Fruit fly (Drosophila melanogaster) whole organism, adult: ENCODE measurements around the gene eIF4E6.

Experiments used
- CG11617 ChIP-seq: fragments of 200-800 bp; sonication (Bioruptor generic); optimal IDR thresholded peaks from 2 replicates; lab custom pipeline; 2017; ENCODE audit warnings: mild to moderate bottlenecking, missing biosample characterization, missing genetic modification reagents, missing genetic modification characterization
- CG12768 ChIP-seq: fragments of 200-800 bp; sonication (Bioruptor generic); optimal IDR thresholded peaks from 2 replicates; lab custom pipeline; 2017; ENCODE audit warnings: missing biosample characterization, missing genetic modification characterization, mild to moderate bottlenecking, moderate library complexity, missing genetic modification reagents
- CG14711 ChIP-seq: fragments of 200-800 bp; sonication (Bioruptor generic); optimal IDR thresholded peaks from 2 replicates; lab custom pipeline; 2018; ENCODE audit warnings: missing biosample characterization, mild to moderate bottlenecking, missing genetic modification characterization, moderate library complexity
- CG1620 ChIP-seq: fragments of 200-800 bp; sonication (Bioruptor generic); optimal IDR thresholded peaks from 2 replicates; lab custom pipeline; 2016; ENCODE audit warnings: missing biosample characterization, missing genetic modification characterization
- CG33017 ChIP-seq: fragments of 200-800 bp; sonication (Bioruptor generic); optimal IDR thresholded peaks from 2 replicates; lab custom pipeline; 2018; ENCODE audit warnings: missing biosample characterization, mild to moderate bottlenecking, missing genetic modification characterization, moderate library complexity
- CG5204 ChIP-seq: fragments of 200-800 bp; sonication (Bioruptor generic); optimal IDR thresholded peaks from 2 replicates; lab custom pipeline; 2016; ENCODE audit warnings: missing biosample characterization, missing genetic modification characterization
- CG7045 ChIP-seq: fragments of 200-800 bp; sonication (Bioruptor generic); optimal IDR thresholded peaks from 2 replicates; lab custom pipeline; 2017; ENCODE audit warnings: missing biosample characterization, mild to moderate bottlenecking, missing genetic modification characterization
- CG7101 ChIP-seq: fragments of 200-800 bp; sonication (Bioruptor generic); optimal IDR thresholded peaks from 2 replicates; lab custom pipeline; 2018; ENCODE audit warnings: missing biosample characterization, mild to moderate bottlenecking, missing genetic modification characterization, moderate library complexity
- Clk ChIP-seq: fragments of 200-800 bp; sonication (Bioruptor generic); optimal IDR thresholded peaks from 2 replicates; lab custom pipeline; 2017; ENCODE audit warnings: missing biosample characterization, missing genetic modification characterization
- Crg-1 ChIP-seq: fragments of 200-800 bp; sonication (Bioruptor generic); optimal IDR thresholded peaks from 2 replicates; lab custom pipeline; 2016; ENCODE audit warnings: missing biosample characterization, missing genetic modification characterization
- Hr96 ChIP-seq: fragments of 200-800 bp; sonication (Bioruptor generic); optimal IDR thresholded peaks from 2 replicates; lab custom pipeline; 2016; ENCODE audit warnings: missing biosample characterization, missing genetic modification characterization
- Mnt ChIP-seq: fragments of 200-800 bp; sonication (Bioruptor generic); optimal IDR thresholded peaks from 2 replicates; lab custom pipeline; 2016; ENCODE audit warnings: missing biosample characterization, mild to moderate bottlenecking, missing genetic modification characterization
- bab1 ChIP-seq: fragments of 200-800 bp; sonication (Bioruptor generic); optimal IDR thresholded peaks from 3 replicates; lab custom pipeline; 2019; ENCODE audit warnings: missing biosample characterization, mild to moderate bottlenecking, missing genetic modification characterization, moderate library complexity
- cic ChIP-seq: fragments of 200-800 bp; sonication (Bioruptor generic); optimal IDR thresholded peaks from 2 replicates; lab custom pipeline; 2017; ENCODE audit warnings: missing biosample characterization, mild to moderate bottlenecking, missing genetic modification characterization, moderate library complexity
- cnc ChIP-seq, 2 experiments: fragments of >200 bp; optimal IDR thresholded peaks; 2 replicates each; lab custom pipeline; 2017
- kay ChIP-seq: fragments of 200-800 bp; sonication (Bioruptor generic); peaks from one replicate; lab custom pipeline; 2016; ENCODE audit warnings: missing biosample characterization, missing genetic modification characterization, borderline replicate concordance
- ovo ChIP-seq: fragments of 200-800 bp; sonication (Bioruptor generic); optimal IDR thresholded peaks from 2 replicates; lab custom pipeline; 2016; ENCODE audit warnings: missing biosample characterization, missing genetic modification characterization
- pad ChIP-seq: fragments of 200-800 bp; sonication (Bioruptor generic); optimal IDR thresholded peaks from 3 replicates; lab custom pipeline; 2017; ENCODE audit warnings: missing biosample characterization, missing genetic modification characterization, mild to moderate bottlenecking, moderate library complexity, missing genetic modification reagents
- tj ChIP-seq: fragments of 200-800 bp; sonication (Bioruptor generic); optimal IDR thresholded peaks from 3 replicates; lab custom pipeline; 2017; ENCODE audit warnings: missing biosample characterization, mild to moderate bottlenecking, missing genetic modification characterization, moderate library complexity
- toe ChIP-seq: fragments of 200-800 bp; sonication (Bioruptor generic); optimal IDR thresholded peaks from 2 replicates; lab custom pipeline; 2016; ENCODE audit warnings: missing biosample characterization, missing genetic modification characterization

Gene eIF4E6

DNA sequence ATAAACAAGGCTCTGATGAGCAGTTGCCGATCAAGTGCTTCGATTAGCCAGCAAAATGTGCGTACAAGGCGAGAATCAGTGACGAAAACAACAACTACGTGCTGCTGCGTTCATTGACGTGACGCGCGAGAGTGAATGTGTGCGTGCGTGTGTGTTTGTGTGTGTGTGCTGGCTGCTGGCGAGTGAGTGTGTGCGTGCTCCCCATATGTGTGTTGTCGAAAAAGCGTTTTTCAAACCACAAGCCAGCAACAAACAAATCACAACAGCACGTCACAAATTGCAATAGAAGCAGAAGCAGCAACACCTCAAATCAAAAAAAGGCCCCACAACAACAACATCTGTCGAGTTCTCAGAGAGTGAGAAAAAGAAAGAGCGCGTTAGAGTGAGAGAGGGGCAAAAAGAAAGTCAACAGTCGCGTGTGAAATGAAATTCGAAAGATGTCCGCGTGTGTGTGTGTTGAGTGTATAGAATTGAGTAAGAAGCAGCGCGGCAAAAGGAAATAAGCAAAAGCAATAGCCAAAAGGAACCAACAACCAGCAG, 37.0 kb upstream of the eIF4E6 start:
- no peak for TF ChIP-seq CG1620 (GFP tag; lab: Kevin White, UChicago)

DNA sequence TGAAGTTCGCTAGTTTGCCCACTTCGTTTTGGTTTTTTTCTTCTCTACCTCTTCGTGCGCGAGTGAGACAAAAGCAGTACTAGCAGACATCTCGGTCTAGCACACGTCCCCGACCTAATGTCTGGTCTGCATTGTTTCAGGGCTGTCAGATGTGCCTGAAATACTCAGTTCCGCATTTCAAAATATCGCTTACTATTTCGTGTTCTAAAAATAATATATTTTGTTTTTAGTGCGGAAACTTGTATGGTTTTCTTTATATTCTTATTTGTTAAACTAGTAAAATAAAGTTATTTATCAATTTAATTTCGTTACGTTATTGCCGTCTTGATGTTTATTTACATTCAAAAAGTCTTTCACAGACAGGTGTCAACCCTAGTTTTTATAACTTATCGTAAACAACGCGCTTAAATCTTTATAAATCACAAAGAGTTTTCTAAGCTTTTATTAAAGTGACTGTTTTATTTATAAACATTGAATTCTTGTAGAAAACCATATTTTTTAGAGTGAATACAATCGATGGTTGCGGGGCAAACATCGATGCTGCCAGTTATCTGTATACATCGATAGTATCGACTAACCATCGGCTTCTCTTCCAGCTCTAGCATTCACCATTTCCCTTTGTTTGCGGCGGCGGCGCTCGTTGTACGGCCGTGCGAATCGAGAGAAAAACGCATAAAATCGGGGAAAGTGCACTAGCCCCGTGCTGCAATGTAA, 36.4 kb upstream of the eIF4E6 start:
- TF ChIP-seq cic = no peak
- TF ChIP-seq toe = peak; percentile 82
- peak; percentile 86 for TF ChIP-seq tj (GFP tag; lab: Kevin White, UChicago)
- TF ChIP-seq CG11617 (GFP tag; lab: Kevin White, UChicago) = peak; percentile 91
- peak; percentile 83 for TF ChIP-seq CG12768 (GFP tag; lab: Kevin White, UChicago)
- peak; percentile 85 for TF ChIP-seq CG7101 (tag; lab: Kevin White, UChicago)
- TF ChIP-seq CG33017 = peak; percentile 84
- no peak for TF ChIP-seq cnc (optimal IDR thresholded peaks at IDR 0.05; lab: Kevin White, UChicago)
- TF ChIP-seq kay (GFP tag; lab: Kevin White, UChicago) = no peak
- peak; percentile 53 for TF ChIP-seq Mnt (GFP tag; lab: Kevin White, UChicago)
- TF ChIP-seq bab1 (GFP tag; lab: Kevin White, UChicago) = peak; percentile 69
- TF ChIP-seq CG1620 (GFP tag; lab: Kevin White, UChicago) = peak; percentile 35
- peak; percentile 95 for TF ChIP-seq CG14711 (tag; lab: Kevin White, UChicago)
- peak; percentile 57 for TF ChIP-seq Clk
- TF ChIP-seq Hr96 (GFP tag; lab: Kevin White, UChicago) = peak; percentile 73
- TF ChIP-seq Crg-1 = peak; percentile 37
- peak; percentile 77 for TF ChIP-seq CG7045 (GFP tag; lab: Kevin White, UChicago)
- TF ChIP-seq CG5204 = peak; percentile 82
- TF ChIP-seq pad = peak; percentile 71
- peak; percentile 26 for TF ChIP-seq ovo (GFP tag; lab: Kevin White, UChicago)

DNA sequence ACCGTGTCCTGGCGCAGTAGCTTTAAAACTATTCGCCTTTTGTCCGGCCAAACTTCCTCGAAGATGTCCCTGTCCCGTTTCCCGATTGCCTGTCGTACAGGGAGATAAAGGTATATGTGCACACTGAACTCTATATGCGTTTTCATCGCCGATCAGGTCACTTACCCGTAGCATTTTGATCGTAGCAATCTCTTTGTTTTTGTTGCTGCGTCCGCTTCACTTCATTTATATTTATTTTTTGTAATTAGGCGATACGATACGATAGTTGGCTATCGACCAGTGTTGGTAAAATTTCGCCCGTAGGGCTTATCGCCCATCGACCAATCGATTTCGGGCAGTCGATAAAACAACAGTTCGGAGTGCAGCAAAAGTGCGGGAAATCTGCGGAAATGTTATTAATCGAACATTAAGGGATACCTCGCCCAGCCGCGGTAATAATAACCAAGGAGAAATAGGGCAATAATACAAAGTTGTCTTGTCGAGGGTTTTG, 35.8 kb upstream of the eIF4E6 start, which contains the start of the genes Cul5 and Bicra:
Gene Cul5, minus strand, starts transcription at position 259 of the 490 bp plus-strand sequence.
Gene Bicra, plus strand, starts transcription at position 324 of the 490 bp plus-strand sequence.
- TF ChIP-seq CG1620 (GFP tag; lab: Kevin White, UChicago) (peak; percentile 60), Mnt (GFP tag; lab: Kevin White, UChicago) (peak; percentile 57), Clk (no peak), Crg-1 (peak; percentile 65), cic (peak; percentile 37), kay (GFP tag; lab: Kevin White, UChicago) (no peak), bab1 (GFP tag; lab: Kevin White, UChicago) (no peak), CG12768 (GFP tag; lab: Kevin White, UChicago) (no peak)

DNA sequence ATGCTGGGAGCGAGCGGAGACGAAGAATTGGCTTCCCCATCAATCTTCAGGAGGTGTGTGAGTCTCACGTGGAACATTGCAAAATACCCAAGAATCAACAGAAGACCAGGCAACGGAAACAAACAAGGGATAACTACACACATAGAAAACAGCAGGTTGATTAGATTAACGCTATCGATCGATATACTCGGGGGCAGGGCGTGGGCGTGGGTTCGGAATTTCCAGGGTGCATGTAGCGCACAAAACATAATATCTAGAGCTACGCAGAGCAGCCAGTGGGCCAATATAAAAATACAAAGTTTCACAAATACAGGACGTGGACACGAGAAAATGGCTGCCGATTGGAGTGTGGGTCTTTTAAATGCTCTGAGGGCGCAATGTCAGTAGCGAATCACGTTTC, 32.4 kb upstream of the eIF4E6 start:
- no peak for TF ChIP-seq CG5204
- peak; percentile 11 for TF ChIP-seq Mnt (GFP tag; lab: Kevin White, UChicago)
- no peak for TF ChIP-seq Hr96 (GFP tag; lab: Kevin White, UChicago)

DNA sequence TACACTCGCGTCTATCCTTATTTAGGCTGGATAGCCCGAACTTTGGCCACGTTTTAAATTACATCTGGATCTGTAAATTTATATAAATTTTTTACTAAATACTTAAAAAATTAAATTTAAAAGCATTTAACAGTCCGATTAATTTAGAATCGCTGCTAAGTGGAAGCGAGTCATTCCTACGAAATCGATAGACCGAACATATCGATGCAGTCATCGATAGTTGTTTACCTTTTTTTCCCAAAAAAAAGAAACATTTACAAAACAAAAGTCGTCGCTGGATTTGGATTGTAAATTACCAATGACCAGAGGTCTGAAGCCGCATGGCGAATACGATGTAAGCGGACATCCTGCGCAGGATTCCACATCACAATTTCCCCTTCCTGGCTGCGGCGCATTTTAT, 28.7 kb upstream of the eIF4E6 start, which contains the start of gene Sirt7:
Gene Sirt7, plus strand, starts transcription at position 218 of the 400 bp plus-strand sequence.
- TF ChIP-seq Mnt (GFP tag; lab: Kevin White, UChicago) = peak; percentile 5
- peak; percentile 11 for TF ChIP-seq CG11617 (GFP tag; lab: Kevin White, UChicago)
- TF ChIP-seq toe = no peak
- no peak for TF ChIP-seq Crg-1
- peak; percentile 13 for TF ChIP-seq CG33017
- no peak for TF ChIP-seq CG7101 (tag; lab: Kevin White, UChicago)

DNA sequence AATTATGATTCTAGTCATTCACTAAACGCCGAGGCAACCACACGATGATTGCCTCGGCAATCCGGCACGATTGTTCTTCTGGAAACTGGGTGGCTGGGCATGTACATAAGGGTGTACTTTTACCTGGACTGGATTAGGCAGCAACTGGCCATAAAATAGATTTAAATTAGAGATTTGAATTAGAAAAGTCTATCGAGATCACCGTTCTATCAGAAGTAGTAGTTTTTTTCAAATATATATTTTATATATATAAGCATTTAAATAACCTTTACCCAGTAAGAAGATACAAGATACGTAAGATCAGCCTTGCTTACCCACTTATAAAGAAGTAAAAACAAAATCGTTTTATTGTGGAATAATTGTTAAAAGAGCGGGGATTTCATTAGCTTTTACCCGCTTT, 27.1 kb upstream of the eIF4E6 start, which contains the start of gene CG11843:
Gene CG11843, plus strand, starts transcription at position 301 of the 400 bp plus-strand sequence.
- no peak for TF ChIP-seq CG7045 (GFP tag; lab: Kevin White, UChicago)
- TF ChIP-seq tj (GFP tag; lab: Kevin White, UChicago) = no peak
- TF ChIP-seq Clk = no peak
- TF ChIP-seq cnc (optimal IDR thresholded peaks at IDR 0.05; lab: Kevin White, UChicago) = no peak
- no peak for TF ChIP-seq CG12768 (GFP tag; lab: Kevin White, UChicago)
- TF ChIP-seq Mnt (GFP tag; lab: Kevin White, UChicago) = no peak
- no peak for TF ChIP-seq CG11617 (GFP tag; lab: Kevin White, UChicago)
- TF ChIP-seq CG5204 = no peak

DNA sequence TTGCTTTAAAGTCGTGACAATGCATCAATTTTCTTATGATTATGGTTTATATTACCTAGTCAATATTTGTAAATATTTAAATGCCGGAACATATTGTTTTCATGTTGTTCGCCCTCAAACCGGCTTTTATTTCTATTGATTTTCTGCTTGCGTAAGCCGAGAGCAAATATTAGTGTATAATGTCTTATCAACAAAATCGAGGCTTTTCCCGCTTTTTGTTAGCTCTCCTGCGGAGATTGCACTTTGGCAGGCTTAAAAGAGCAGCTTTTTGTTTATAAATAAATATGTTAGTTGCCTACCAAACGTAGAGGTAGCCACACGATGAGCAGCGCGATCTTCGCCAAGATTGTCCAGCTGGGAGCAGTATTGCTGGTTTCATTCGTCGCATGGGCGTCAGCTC, 25.4 kb upstream of the eIF4E6 start, which contains the start of gene CG11842:
Gene CG11842, plus strand, starts transcription at position 301 of the 400 bp plus-strand sequence.
- TF ChIP-seq pad (no peak), ovo (GFP tag; lab: Kevin White, UChicago) (no peak), Crg-1 (no peak), CG7101 (tag; lab: Kevin White, UChicago) (no peak), Clk (no peak), CG12768 (GFP tag; lab: Kevin White, UChicago) (no peak), Hr96 (GFP tag; lab: Kevin White, UChicago) (no peak), cnc (optimal IDR thresholded peaks at IDR 0.05; lab: Kevin White, UChicago) (no peak), CG11617 (GFP tag; lab: Kevin White, UChicago) (no peak), bab1 (GFP tag; lab: Kevin White, UChicago) (no peak), CG14711 (tag; lab: Kevin White, UChicago) (no peak), kay (GFP tag; lab: Kevin White, UChicago) (no peak), cic (no peak)
